Worm (Caenorhabditis elegans) whole organism, L1 larva: ENCODE data around the gene D2062.4.

Experiments used
- dpl-1 ChIP-seq, 3 experiments: fragments of 150-350 bp in 2 of 3; sonication (generic microtip) in 1 of 3; optimal IDR thresholded peaks; 2 replicates each; lab custom pipeline; 2014 to 2017; ENCODE audit warnings: missing biosample characterization in 3 of 3, missing genetic modification characterization in 3 of 3, missing genetic modification reagents in 3 of 3
- lin-35 ChIP-seq, 2 experiments: fragments of 150-350 bp; optimal IDR thresholded peaks; 2 replicates each; lab custom pipeline; 2014; ENCODE audit warnings: missing biosample characterization in 2 of 2, missing genetic modification characterization in 2 of 2, missing genetic modification reagents in 2 of 2
- lin-39 ChIP-seq: fragments of 150-350 bp; optimal IDR thresholded peaks from 2 replicates; lab custom pipeline; 2014; ENCODE audit warnings: missing biosample characterization, missing genetic modification reagents, missing genetic modification characterization
- lir-3 ChIP-seq: sonication (generic microtip); optimal IDR thresholded peaks from 2 replicates; lab custom pipeline; 2016; ENCODE audit warnings: mild to moderate bottlenecking, missing genetic modification characterization, moderate library complexity, missing compliant biosample characterization; ENCODE audit not compliant: poor library complexity
- lsy-2 ChIP-seq, 2 experiments: fragments of 150-350 bp; optimal IDR thresholded peaks; 2 replicates each; lab custom pipeline; 2014; ENCODE audit warnings: missing biosample characterization in 2 of 2, missing genetic modification characterization in 2 of 2
- nhr-11 ChIP-seq: fragments of 150-350 bp; optimal IDR thresholded peaks from 2 replicates; lab custom pipeline; 2014; ENCODE audit warnings: missing biosample characterization, missing genetic modification characterization
- nhr-47 ChIP-seq: sonication (generic microtip); optimal IDR thresholded peaks from 2 replicates; lab custom pipeline; 2016; ENCODE audit warnings: mild to moderate bottlenecking, missing genetic modification characterization, moderate library complexity, missing compliant biosample characterization
- nhr-77 ChIP-seq: fragments of 150-350 bp; optimal IDR thresholded peaks from 2 replicates; lab custom pipeline; 2014; ENCODE audit warnings: missing biosample characterization, missing genetic modification characterization
- nhr-90 ChIP-seq: sonication (generic microtip); optimal IDR thresholded peaks from 2 replicates; lab custom pipeline; 2016; ENCODE audit warnings: mild to moderate bottlenecking, missing genetic modification characterization, missing compliant biosample characterization; ENCODE audit not compliant: poor library complexity
- pqm-1 ChIP-seq: sonication (generic microtip); optimal IDR thresholded peaks from 3 replicates; lab custom pipeline; 2017; ENCODE audit warnings: missing biosample characterization, missing genetic modification characterization
- snpc-4 ChIP-seq: fragments of 150-350 bp; optimal IDR thresholded peaks from 2 replicates; lab custom pipeline; 2014; ENCODE audit warnings: missing biosample characterization, missing genetic modification characterization
- sox-4 ChIP-seq: sonication (generic microtip); optimal IDR thresholded peaks from 2 replicates; lab custom pipeline; 2016; ENCODE audit warnings: missing genetic modification characterization, missing compliant biosample characterization
- unc-62 ChIP-seq: fragments of 150-350 bp; optimal IDR thresholded peaks from 2 replicates; lab custom pipeline; 2014; ENCODE audit warnings: missing biosample characterization, missing genetic modification reagents, missing genetic modification characterization
- zag-1 ChIP-seq: fragments of 150-350 bp; optimal IDR thresholded peaks from 2 replicates; lab custom pipeline; 2014; ENCODE audit warnings: missing biosample characterization, missing genetic modification characterization

- TF ChIP-seq sox-4 (tag; lab: Kevin White, UChicago) (no peak), lsy-2 (tag; optimal IDR thresholded peaks at IDR 0.05; lab: Kevin White, UChicago) (no peak), unc-62 (no peak), snpc-4 (no peak), nhr-11 (tag; lab: Kevin White, UChicago) (no peak), lir-3 (tag; lab: Kevin White, UChicago) (no peak), nhr-47 (tag; lab: Kevin White, UChicago) (no peak), zag-1 (tag; lab: Kevin White, UChicago) (no peak), lin-35 (GFP tag; optimal IDR thresholded peaks at IDR 0.05; lab: Kevin White, UChicago) (no peak), nhr-90 (tag; lab: Kevin White, UChicago) (no peak), pqm-1 (tag; lab: Kevin White, UChicago) (no peak), nhr-77 (tag; lab: Kevin White, UChicago) (no peak), dpl-1 (GFP tag; optimal IDR thresholded peaks at IDR 0.05; lab: Kevin White, UChicago) (no peak), lin-39 (no peak)
These were observed 21.3 kb downstream of the D2062.4 start, which contains the start of gene F22E5.11 for ce11 chrII:2644498-2644897.
